Fruit fly (Drosophila melanogaster) whole organism, embryonic: Measurements from ENCODE around the gene Pax.
A peak's percentile ranks its signal among the peaks of the same experiment; 100 is the strongest.

Experiments used
- ATbp ChIP-seq: fragments of 200-800 bp; sonication (Bioruptor generic); optimal IDR thresholded peaks from 2 replicates; lab custom pipeline; 2017; ENCODE audit warnings: missing biosample characterization, mild to moderate bottlenecking, missing genetic modification characterization, missing genetic modification reagents
- Atf3 ChIP-seq: fragments of 200-800 bp; sonication (Bioruptor generic); optimal IDR thresholded peaks from 3 replicates; lab custom pipeline; 2016; ENCODE audit warnings: missing biosample characterization, missing genetic modification characterization
- B-H1 ChIP-seq: fragments of 200-800 bp; sonication (Bioruptor generic); IDR thresholded peaks from 3 replicates; pipeline ENCODE4 v1.3.6; 2022; ENCODE audit warnings: missing biosample characterization, missing genetic modification characterization
- CG10321 ChIP-seq: fragments of 200-800 bp; sonication (Bioruptor generic); IDR thresholded peaks from 2 replicates; pipeline ENCODE4 v1.3.6; 2022; ENCODE audit warnings: missing biosample characterization, missing genetic modification characterization
- CG11504 ChIP-seq: fragments of 200-800 bp; sonication (Bioruptor generic); optimal IDR thresholded peaks from 3 replicates; lab custom pipeline; 2019; ENCODE audit warnings: missing biosample characterization, mild to moderate bottlenecking, missing genetic modification characterization, moderate library complexity
- CG11560 ChIP-seq: fragments of 200-800 bp; sonication (Bioruptor generic); IDR thresholded peaks from 3 replicates; pipeline ENCODE4 v1.3.6; 2022; ENCODE audit warnings: missing biosample characterization, missing genetic modification characterization
- CG12299 ChIP-seq: fragments of 200-800 bp; sonication (Bioruptor generic); optimal IDR thresholded peaks from 2 replicates; lab custom pipeline; 2018; ENCODE audit warnings: missing biosample characterization, mild to moderate bottlenecking, missing genetic modification characterization
- CG1233 ChIP-seq: fragments of 200-800 bp; sonication (Bioruptor generic); optimal IDR thresholded peaks from 4 replicates; lab custom pipeline; 2018; ENCODE audit warnings: missing biosample characterization, mild to moderate bottlenecking, missing genetic modification characterization
- CG12744 ChIP-seq: fragments of 200-800 bp; sonication (Bioruptor generic); optimal IDR thresholded peaks from 2 replicates; lab custom pipeline; 2016; ENCODE audit warnings: missing biosample characterization, missing genetic modification characterization
- CG14710 ChIP-seq: fragments of 200-800 bp; sonication (Bioruptor generic); optimal IDR thresholded peaks from 3 replicates; lab custom pipeline; 2019; ENCODE audit warnings: missing biosample characterization, mild to moderate bottlenecking, missing genetic modification characterization, moderate library complexity
- CG15269 ChIP-seq: fragments of 200-800 bp; sonication (Bioruptor generic); optimal IDR thresholded peaks from 2 replicates; lab custom pipeline; 2018; ENCODE audit warnings: missing biosample characterization, mild to moderate bottlenecking, missing genetic modification characterization, moderate library complexity
- CG15479 ChIP-seq: fragments of 200-800 bp; sonication (Bioruptor generic); optimal IDR thresholded peaks from 3 replicates; lab custom pipeline; 2019; ENCODE audit warnings: missing biosample characterization, mild to moderate bottlenecking, missing genetic modification characterization, moderate library complexity
- CG18476 ChIP-seq: fragments of 200-800 bp; sonication (Bioruptor generic); optimal IDR thresholded peaks from 2 replicates; lab custom pipeline; 2016; ENCODE audit warnings: missing biosample characterization, mild to moderate bottlenecking, missing genetic modification characterization
- CG3163 ChIP-seq: fragments of 200-800 bp; sonication (Bioruptor generic); optimal IDR thresholded peaks from 3 replicates; lab custom pipeline; 2016; ENCODE audit warnings: missing biosample characterization, missing genetic modification characterization
- CG3281 ChIP-seq: fragments of 200-800 bp; sonication (Bioruptor generic); optimal IDR thresholded peaks from 3 replicates; lab custom pipeline; 2017; ENCODE audit warnings: missing biosample characterization, mild to moderate bottlenecking, missing genetic modification characterization
- CG3995 ChIP-seq: fragments of 200-800 bp; sonication (Bioruptor generic); optimal IDR thresholded peaks from 3 replicates; lab custom pipeline; 2016; ENCODE audit warnings: missing biosample characterization, missing genetic modification characterization
- CG4282 ChIP-seq: fragments of 200-800 bp; sonication (Bioruptor generic); optimal IDR thresholded peaks from 2 replicates; lab custom pipeline; 2016; ENCODE audit warnings: missing biosample characterization, missing genetic modification characterization
- CG43689 ChIP-seq: fragments of 200-800 bp; sonication (Bioruptor generic); IDR thresholded peaks from 2 replicates; pipeline ENCODE4 v1.3.6; 2022; ENCODE audit warnings: missing biosample characterization, missing genetic modification characterization
- CG6854 ChIP-seq: fragments of 200-800 bp; sonication (Bioruptor generic); optimal IDR thresholded peaks from 3 replicates; lab custom pipeline; 2017; ENCODE audit warnings: missing biosample characterization, mild to moderate bottlenecking, missing genetic modification characterization
- CG8388 ChIP-seq: fragments of 200-800 bp; sonication (Bioruptor generic); optimal IDR thresholded peaks from 2 replicates; lab custom pipeline; 2019; ENCODE audit warnings: missing biosample characterization, mild to moderate bottlenecking, missing genetic modification characterization, moderate library complexity
- Chrac-16 ChIP-seq: fragments of 200-800 bp; sonication (Bioruptor generic); optimal IDR thresholded peaks from 3 replicates; lab custom pipeline; 2016; ENCODE audit warnings: missing biosample characterization, missing genetic modification characterization
- CoRest ChIP-seq: fragments of 200-800 bp; sonication (Bioruptor generic); optimal IDR thresholded peaks from 3 replicates; lab custom pipeline; 2018; ENCODE audit warnings: missing biosample characterization, mild to moderate bottlenecking, missing genetic modification characterization, moderate library complexity
- Drgx ChIP-seq: fragments of 200-800 bp; sonication (Bioruptor generic); IDR thresholded peaks from 2 replicates; pipeline ENCODE4 v1.3.6; 2022; ENCODE audit warnings: missing biosample characterization, missing genetic modification characterization
- GATAe ChIP-seq: fragments of 200-800 bp; sonication (Bioruptor generic); conservative IDR thresholded peaks from 2 replicates; pipeline ENCODE4 v1.3.6; 2022; ENCODE audit warnings: missing biosample characterization, missing genetic modification characterization
- HmgD ChIP-seq: fragments of 200-800 bp; sonication (Bioruptor generic); optimal IDR thresholded peaks from 3 replicates; lab custom pipeline; 2016; ENCODE audit warnings: missing biosample characterization, missing genetic modification characterization
- MBD-R2 ChIP-seq: fragments of 200-800 bp; sonication (Bioruptor generic); IDR thresholded peaks from 2 replicates; pipeline ENCODE4 v1.3.6; 2022; ENCODE audit warnings: missing biosample characterization, missing genetic modification characterization
- Mrtf ChIP-seq: fragments of 200-800 bp; sonication (Bioruptor generic); IDR thresholded peaks from 3 replicates; pipeline ENCODE4 v1.3.6; 2022; ENCODE audit warnings: missing biosample characterization, missing genetic modification characterization
- Nf-YA ChIP-seq: fragments of 200-800 bp; sonication (Bioruptor generic); IDR thresholded peaks from 2 replicates; pipeline ENCODE4 v1.3.6; 2022; ENCODE audit warnings: missing biosample characterization, missing genetic modification characterization
- Nf-YB ChIP-seq: fragments of 200-800 bp; sonication (Bioruptor generic); optimal IDR thresholded peaks from 3 replicates; lab custom pipeline; 2019; ENCODE audit warnings: missing biosample characterization, mild to moderate bottlenecking, missing genetic modification characterization, moderate library complexity
- Nf-YC ChIP-seq: fragments of 200-800 bp; optimal IDR thresholded peaks from 3 replicates; lab custom pipeline; 2019; ENCODE audit warnings: missing biosample characterization, mild to moderate bottlenecking, missing genetic modification characterization, moderate library complexity
- Ravus ChIP-seq: fragments of 200-800 bp; sonication (Bioruptor generic); IDR thresholded peaks from 2 replicates; pipeline ENCODE4 v1.3.6; 2022; ENCODE audit warnings: missing biosample characterization, missing genetic modification characterization
- Sry-β ChIP-seq: fragments of 200-800 bp; sonication (Bioruptor generic); optimal IDR thresholded peaks from 2 replicates; lab custom pipeline; 2018; ENCODE audit warnings: missing biosample characterization, mild to moderate bottlenecking, missing genetic modification characterization, moderate library complexity
- Ssrp ChIP-seq: fragments of 200-800 bp; sonication (Bioruptor generic); optimal IDR thresholded peaks from 2 replicates; lab custom pipeline; 2018; ENCODE audit warnings: missing biosample characterization, mild to moderate bottlenecking, missing genetic modification characterization, moderate library complexity
- ac ChIP-seq: fragments of 200-800 bp; sonication (Bioruptor generic); optimal IDR thresholded peaks from 3 replicates; lab custom pipeline; 2017; ENCODE audit warnings: missing biosample characterization, mild to moderate bottlenecking, missing genetic modification characterization
- bigmax ChIP-seq: fragments of 200-800 bp; sonication (Bioruptor generic); optimal IDR thresholded peaks from 2 replicates; lab custom pipeline; 2018; ENCODE audit warnings: missing biosample characterization, mild to moderate bottlenecking, missing genetic modification characterization
- crp ChIP-seq, 2 experiments: fragments of 200-800 bp; sonication (Bioruptor generic); optimal IDR thresholded peaks; 2 replicates in 1 of 2; 3 replicates in 1 of 2; lab custom pipeline; 2017; ENCODE audit warnings: missing biosample characterization in 2 of 2, missing genetic modification characterization in 2 of 2, mild to moderate bottlenecking in 1 of 2, moderate library complexity in 1 of 2
- dmrt99B ChIP-seq: fragments of 200-800 bp; sonication (Bioruptor generic); optimal IDR thresholded peaks from 2 replicates; lab custom pipeline; 2018; ENCODE audit warnings: missing biosample characterization, mild to moderate bottlenecking, missing genetic modification characterization, moderate library complexity
- esg ChIP-seq: fragments of 200-800 bp; sonication (Bioruptor generic); conservative IDR thresholded peaks from 2 replicates; pipeline ENCODE4 v1.3.6; 2022; ENCODE audit warnings: missing biosample characterization, missing genetic modification characterization
- fd64A ChIP-seq: fragments of 200-800 bp; sonication (Bioruptor generic); optimal IDR thresholded peaks from 3 replicates; lab custom pipeline; 2018; ENCODE audit warnings: missing biosample characterization, mild to moderate bottlenecking, missing genetic modification characterization
- gcm2 ChIP-seq: fragments of 200-800 bp; sonication (Bioruptor generic); optimal IDR thresholded peaks from 2 replicates; lab custom pipeline; 2016; ENCODE audit warnings: missing biosample characterization, missing genetic modification characterization
- gem ChIP-seq: fragments of 200-800 bp; sonication (Bioruptor generic); optimal IDR thresholded peaks from 2 replicates; lab custom pipeline; 2019; ENCODE audit warnings: missing biosample characterization, mild to moderate bottlenecking, missing genetic modification characterization, moderate library complexity
- kay ChIP-seq: fragments of 200-800 bp; sonication (Bioruptor generic); optimal IDR thresholded peaks from 2 replicates; lab custom pipeline; 2016; ENCODE audit warnings: missing biosample characterization, missing genetic modification characterization
- maf-S ChIP-seq: fragments of 200-800 bp; sonication (Bioruptor generic); optimal IDR thresholded peaks from 2 replicates; lab custom pipeline; 2016; ENCODE audit warnings: missing biosample characterization, missing genetic modification characterization
- phol ChIP-seq: fragments of 200-800 bp; sonication (Bioruptor generic); optimal IDR thresholded peaks from 3 replicates; lab custom pipeline; 2018; ENCODE audit warnings: missing biosample characterization, mild to moderate bottlenecking, missing genetic modification characterization, moderate library complexity
- sisA ChIP-seq: fragments of 200-800 bp; sonication (Bioruptor generic); IDR thresholded peaks from 2 replicates; pipeline ENCODE4 v1.3.6; 2022; ENCODE audit warnings: missing biosample characterization, missing genetic modification characterization
- stc ChIP-seq: fragments of 200-800 bp; sonication (Bioruptor generic); IDR thresholded peaks from 2 replicates; pipeline ENCODE4 v1.3.6; 2022; ENCODE audit warnings: missing biosample characterization, missing genetic modification characterization
- sug ChIP-seq: fragments of 200-800 bp; optimal IDR thresholded peaks from 2 replicates; lab custom pipeline; 2019; ENCODE audit warnings: missing biosample characterization, mild to moderate bottlenecking, missing genetic modification characterization, moderate library complexity
- tio ChIP-seq: fragments of 200-800 bp; sonication (Bioruptor generic); optimal IDR thresholded peaks from 2 replicates; lab custom pipeline; 2017; ENCODE audit warnings: missing biosample characterization, missing genetic modification characterization, inconsistent platforms
- vnd ChIP-seq: fragments of 200-800 bp; sonication (Bioruptor generic); IDR thresholded peaks from 3 replicates; pipeline ENCODE4 v1.3.6; 2022; ENCODE audit warnings: missing biosample characterization, missing genetic modification characterization; ENCODE audit not compliant: partially characterized antibody

Pax gene

dm6 chr2L:19425765-19426329, 549 bp downstream of the Pax start (continued):
- TF ChIP-seq kay (GFP tag; lab: Kevin White, UChicago) (no peak), sisA (GFP tag; lab: Robert Waterston, UW) (peak; percentile 68), Sry-β (no peak), GATAe (peak; percentile 43; the same call in 1 of the 2 replicates), Chrac-16 (peak; percentile 63), Nf-YA (GFP tag; lab: Robert Waterston, UW) (peak; percentile 39; the same call in 1 of the 2 replicates), CG43689 (GFP tag; lab: Robert Waterston, UW) (peak; percentile 53), CG11504 (tag; lab: Kevin White, UChicago) (peak; percentile 82), gem (tag; lab: Kevin White, UChicago) (peak; percentile 85), CG14710 (peak; percentile 49), CG10321 (no peak), esg (GFP tag; lab: Robert Waterston, UW) (peak; percentile 69), Ssrp (tag; lab: Kevin White, UChicago) (peak; percentile 70), Ravus (GFP tag; lab: Robert Waterston, UW) (peak; percentile 30; the same call in 1 of the 2 replicates), Atf3 (GFP tag; lab: Kevin White, UChicago) (peak; percentile 25), Nf-YB (GFP tag; lab: Kevin White, UChicago) (no peak), ATbp (peak; percentile 60), MBD-R2 (GFP tag; lab: Robert Waterston, UW) (peak; percentile 43; the same call in 1 of the 2 replicates), crp (GFP tag; optimal IDR thresholded peaks at IDR 0.05; lab: Kevin White, UChicago) (no peak), stc (peak; percentile 52; the same call in 1 of the 2 replicates), B-H1 (GFP tag; lab: Robert Waterston, UW) (peak; percentile 45; the same call in 1 of the 3 replicates), CoRest (tag; lab: Kevin White, UChicago) (peak; percentile 76), Mrtf (GFP tag; lab: Robert Waterston, UW) (0 out of 3 replicates have a peak, but pooled peaks have one; percentile 32), Drgx (no peak), CG18476 (GFP tag; lab: Kevin White, UChicago) (peak; percentile 28), CG1233 (peak; percentile 53), maf-S (GFP tag; lab: Kevin White, UChicago) (peak; percentile 32), HmgD (GFP tag; lab: Kevin White, UChicago) (peak; percentile 16), CG8388 (GFP tag; lab: Kevin White, UChicago) (peak; percentile 72), CG11560 (tag; lab: Robert Waterston, UW) (0 out of 3 replicates have a peak, but pooled peaks have one; percentile 11), CG3281 (GFP tag; lab: Kevin White, UChicago) (peak; percentile 80), gcm2 (GFP tag; lab: Kevin White, UChicago) (peak; percentile 37), ac (no peak), CG6854 (peak; percentile 7), CG12744 (GFP tag; lab: Kevin White, UChicago) (no peak), dmrt99B (tag; lab: Kevin White, UChicago) (peak; percentile 78), CG3995 (GFP tag; lab: Kevin White, UChicago) (peak; percentile 29), Nf-YC (peak; percentile 85), CG4282 (GFP tag; lab: Kevin White, UChicago) (peak; percentile 34), tio (GFP tag; lab: Kevin White, UChicago) (peak; percentile 77), fd64A (GFP tag; lab: Kevin White, UChicago) (no peak), CG15479 (GFP tag; lab: Kevin White, UChicago) (no peak), CG15269 (peak; percentile 82), sug (peak; percentile 48), bigmax (GFP tag; lab: Kevin White, UChicago) (no peak), vnd (GFP tag; lab: Robert Waterston, UW) (no peak), phol (peak; percentile 75), CG12299 (tag; lab: Kevin White, UChicago) (no peak), CG3163 (no peak)
